Worm (Caenorhabditis elegans) whole organism, midembryonic: Measurements from ENCODE around the gene C25H3.10.
A peak's percentile ranks its signal among the peaks of the same experiment; 100 is the strongest.

ENCODE experiments used
- T22C8.4 ChIP-seq: fragments of 200-800 bp; sonication (Bioruptor generic); IDR thresholded peaks from 2 replicates; pipeline ENCODE4 v1.3.6; 2022; ENCODE audit warnings: missing genetic modification characterization, missing compliant biosample characterization
- cog-1 ChIP-seq: sonication (generic microtip); optimal IDR thresholded peaks from 2 replicates; lab custom pipeline; 2016; ENCODE audit warnings: missing genetic modification characterization, missing compliant biosample characterization
- flt-1 ChIP-seq: fragments of 200-800 bp; sonication (Bioruptor generic); IDR thresholded peaks from 2 replicates; pipeline ENCODE4 v1.3.6; 2022; ENCODE audit warnings: missing genetic modification characterization, missing compliant biosample characterization
- klf-2 ChIP-seq: fragments of 200-800 bp; sonication (Bioruptor generic); conservative IDR thresholded peaks from 2 replicates; pipeline ENCODE4 v1.3.6; 2022; ENCODE audit warnings: missing genetic modification reagents, missing genetic modification characterization, missing compliant biosample characterization
- med-1 ChIP-seq: sonication (generic microtip); optimal IDR thresholded peaks from 2 replicates; lab custom pipeline; 2017; ENCODE audit warnings: missing genetic modification characterization, mild to moderate bottlenecking, missing compliant biosample characterization, antibody characterized with exemption, missing genetic modification reagents; ENCODE audit not compliant: insufficient read depth
- ref-1 ChIP-seq: fragments of 200-800 bp; sonication (Bioruptor generic); conservative IDR thresholded peaks from 2 replicates; pipeline ENCODE4 v1.3.6; 2022; ENCODE audit warnings: missing genetic modification reagents, missing genetic modification characterization, missing compliant biosample characterization
- tab-1 ChIP-seq: fragments of 200-800 bp; sonication (Bioruptor generic); IDR thresholded peaks from 2 replicates; pipeline ENCODE4 v1.3.6; 2022; ENCODE audit warnings: missing genetic modification characterization, missing compliant biosample characterization
- ztf-23 ChIP-seq: fragments of 200-800 bp; sonication (Bioruptor generic); IDR thresholded peaks from 2 replicates; pipeline ENCODE4 v1.3.6; 2022; ENCODE audit warnings: missing genetic modification reagents, missing genetic modification characterization, missing compliant biosample characterization
- ztf-29 ChIP-seq: fragments of 200-800 bp; sonication (Bioruptor generic); IDR thresholded peaks from 2 replicates; pipeline ENCODE4 v1.3.6; 2022; ENCODE audit warnings: missing genetic modification reagents, missing genetic modification characterization, missing compliant biosample characterization

The C25H3.10 gene

DNA sequence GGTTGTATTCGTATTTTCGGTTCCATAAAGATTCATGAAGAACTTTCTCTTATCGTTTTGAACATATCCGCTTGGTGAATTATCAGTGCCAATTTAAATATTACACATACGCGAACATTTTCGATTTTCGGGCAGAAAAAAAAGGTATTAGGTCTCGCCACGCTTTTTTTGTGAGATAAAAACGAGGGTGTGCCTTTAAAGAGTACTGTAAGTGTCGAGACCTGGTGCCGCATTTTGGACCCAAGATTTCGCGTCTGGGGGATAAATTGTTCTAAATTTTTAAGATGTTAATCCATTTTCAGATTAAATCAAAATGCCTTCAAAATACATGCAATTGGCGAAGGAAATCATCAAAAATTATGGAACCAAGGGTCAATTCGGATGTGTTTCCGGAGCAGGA, 4.9 kb downstream of the C25H3.10 start, which contains the start of gene C25H3.3:
Gene C25H3.3 (plus strand): TSS at position 301 of the 400 bp plus-strand sequence.
- no peak for TF ChIP-seq ztf-29 (GFP tag; lab: Robert Waterston, UW)
- TF ChIP-seq klf-2 (GFP tag; lab: Robert Waterston, UW), result no peak
- TF ChIP-seq ztf-23 (GFP tag; lab: Robert Waterston, UW), result no peak
- no peak for TF ChIP-seq T22C8.4 (GFP tag; lab: Robert Waterston, UW)
- no peak for TF ChIP-seq tab-1 (GFP tag; lab: Robert Waterston, UW)
- no peak for TF ChIP-seq cog-1 (tag; lab: Kevin White, UChicago)
- no peak for TF ChIP-seq med-1 (GFP tag; lab: Kevin White, UChicago)
- TF ChIP-seq flt-1 (GFP tag; lab: Robert Waterston, UW), result no peak
- no peak for TF ChIP-seq ref-1

DNA sequence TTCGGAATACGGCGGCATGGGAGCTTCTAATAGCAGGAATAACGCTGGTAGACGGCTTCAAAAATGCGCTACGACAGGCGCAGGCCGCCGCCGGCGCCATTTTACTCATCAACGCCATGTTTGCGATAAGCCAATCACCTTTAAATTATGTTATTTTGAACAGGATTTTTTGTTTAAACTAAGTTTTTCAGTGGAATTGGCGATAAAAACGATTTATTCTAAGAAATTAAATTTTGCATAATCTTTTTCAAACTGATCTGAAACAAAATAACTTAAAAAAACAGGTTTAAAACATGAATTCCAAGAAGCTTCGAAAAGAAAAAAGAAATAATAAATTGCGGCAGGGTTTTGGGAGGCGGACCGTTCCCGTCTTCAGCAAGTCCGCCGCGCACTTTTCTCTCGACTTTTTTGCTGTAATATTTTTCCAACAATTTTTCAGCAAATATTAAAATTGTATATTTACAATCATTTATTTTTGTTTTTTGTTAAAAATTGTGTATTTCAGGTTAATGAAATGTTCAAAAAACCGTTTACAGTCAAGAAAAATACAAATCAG, 7.5 kb downstream of the C25H3.10 start, which contains the start of the genes ndub-5 and eif-2D:
Gene ndub-5 (minus strand): TSS at position 138 of the 556 bp plus-strand sequence.
Gene eif-2D (plus strand): TSS at position 506 of the 556 bp plus-strand sequence.
- TF ChIP-seq flt-1 (GFP tag; lab: Robert Waterston, UW) (no peak), ztf-23 (GFP tag; lab: Robert Waterston, UW) (no peak), klf-2 (GFP tag; lab: Robert Waterston, UW) (no peak), med-1 (GFP tag; lab: Kevin White, UChicago) (no peak)

DNA sequence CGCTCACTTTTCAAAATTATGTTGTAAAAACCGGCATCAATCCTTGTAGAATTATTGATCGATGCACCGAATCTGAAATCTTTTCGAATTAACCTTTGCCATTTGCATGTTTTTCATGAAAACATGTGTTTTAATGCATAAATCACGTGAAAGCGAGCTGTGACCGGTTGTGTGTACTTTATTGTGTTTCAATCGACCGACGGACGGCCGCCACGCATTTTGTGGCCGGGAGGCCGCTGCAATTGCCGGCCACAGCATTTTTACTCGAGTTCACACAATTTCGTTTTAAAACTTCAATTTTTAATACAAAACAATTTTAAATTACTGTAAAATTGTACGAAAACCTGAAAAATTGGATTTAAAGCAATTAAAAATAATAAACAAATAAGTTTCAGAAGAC, 9.8 kb downstream of the C25H3.10 start, which contains the start of gene C25H3.11:
Gene C25H3.11 (minus strand): TSS at position 82 of the 400 bp plus-strand sequence.
- TF ChIP-seq flt-1 (GFP tag; lab: Robert Waterston, UW) (no peak), med-1 (GFP tag; lab: Kevin White, UChicago) (no peak), tab-1 (GFP tag; lab: Robert Waterston, UW) (no peak), klf-2 (GFP tag; lab: Robert Waterston, UW) (peak; percentile 46; the same call in 1 of the 2 replicates), ztf-29 (GFP tag; lab: Robert Waterston, UW) (no peak), cog-1 (tag; lab: Kevin White, UChicago) (no peak)

DNA sequence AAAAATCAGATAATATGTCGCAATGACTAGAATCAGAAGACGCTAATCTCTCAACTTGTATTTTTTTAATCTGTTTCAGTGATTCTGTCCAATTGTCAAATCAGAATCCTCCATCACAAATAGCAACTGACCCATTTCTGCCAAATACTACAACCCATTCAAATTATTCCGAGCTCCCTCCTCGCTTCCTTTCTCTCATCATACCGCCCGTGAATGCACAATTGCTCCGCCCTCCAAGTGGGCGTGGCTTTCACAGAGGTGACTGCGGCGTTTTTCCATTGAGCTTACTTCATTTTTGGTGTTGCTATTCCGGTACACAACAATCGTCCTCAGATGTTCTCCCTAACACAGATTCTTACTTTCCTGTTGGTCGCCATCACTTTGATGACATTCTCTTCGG, 18.1 kb downstream of the C25H3.10 start, which contains the start of gene flp-27:
Gene flp-27 (plus strand): TSS at position 301 of the 400 bp plus-strand sequence.
- TF ChIP-seq ref-1 (no peak), ztf-29 (GFP tag; lab: Robert Waterston, UW) (no peak), T22C8.4 (GFP tag; lab: Robert Waterston, UW) (no peak), klf-2 (GFP tag; lab: Robert Waterston, UW) (no peak), cog-1 (tag; lab: Kevin White, UChicago) (no peak), med-1 (GFP tag; lab: Kevin White, UChicago) (no peak), tab-1 (GFP tag; lab: Robert Waterston, UW) (no peak), flt-1 (GFP tag; lab: Robert Waterston, UW) (no peak), ztf-23 (GFP tag; lab: Robert Waterston, UW) (no peak)

DNA sequence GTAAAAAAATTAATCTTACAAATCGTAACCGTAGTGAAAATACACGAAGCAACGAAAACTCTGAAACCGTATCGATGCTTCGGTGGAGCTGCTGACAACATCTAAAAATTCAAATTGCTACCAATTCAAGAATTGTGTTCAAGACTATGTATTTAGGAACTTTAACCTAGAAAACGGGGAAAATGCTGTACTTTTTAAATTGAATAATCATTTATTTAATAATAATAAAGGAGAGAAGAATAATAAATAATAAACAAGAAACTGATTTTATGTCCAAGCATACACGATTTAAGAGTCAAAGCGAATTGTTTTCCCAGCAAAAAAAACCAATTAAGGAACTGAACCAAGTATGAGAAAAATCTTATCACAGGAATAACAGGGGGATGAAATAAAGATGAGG, 29.2 kb downstream of the C25H3.10 start, which contains the start of gene C25H3.17:
Gene C25H3.17 (minus strand): TSS at position 101 of the 400 bp plus-strand sequence.
- no peak for TF ChIP-seq T22C8.4 (GFP tag; lab: Robert Waterston, UW)
- TF ChIP-seq ztf-29 (GFP tag; lab: Robert Waterston, UW), result no peak
- TF ChIP-seq cog-1 (tag; lab: Kevin White, UChicago), result no peak
- no peak for TF ChIP-seq ref-1
- no peak for TF ChIP-seq med-1 (GFP tag; lab: Kevin White, UChicago)

DNA sequence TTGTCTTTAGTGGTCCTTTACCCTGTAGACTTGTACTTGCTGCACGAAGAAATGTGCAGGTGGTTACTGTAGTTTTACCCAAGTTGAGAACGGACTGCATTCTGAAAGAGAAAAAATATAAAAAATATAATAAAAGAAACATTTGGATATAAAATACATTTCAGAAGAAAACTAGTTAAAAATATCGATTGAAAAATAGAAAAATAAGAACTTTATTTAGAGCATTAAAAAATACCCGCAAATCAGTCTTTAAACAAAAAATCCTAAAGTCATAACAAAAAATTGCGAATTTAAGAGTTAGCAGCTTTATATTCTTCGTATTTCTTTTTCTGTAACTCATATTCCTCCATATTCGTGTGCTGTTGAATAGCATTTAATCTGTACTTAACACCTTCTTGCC, 29.9 kb downstream of the C25H3.10 start, which contains the start of gene C25H3.7:
Gene C25H3.7 (minus strand): TSS at position 101 of the 400 bp plus-strand sequence.
- TF ChIP-seq T22C8.4 (GFP tag; lab: Robert Waterston, UW), result no peak
- TF ChIP-seq ref-1, result no peak
- TF ChIP-seq klf-2 (GFP tag; lab: Robert Waterston, UW), result no peak

DNA sequence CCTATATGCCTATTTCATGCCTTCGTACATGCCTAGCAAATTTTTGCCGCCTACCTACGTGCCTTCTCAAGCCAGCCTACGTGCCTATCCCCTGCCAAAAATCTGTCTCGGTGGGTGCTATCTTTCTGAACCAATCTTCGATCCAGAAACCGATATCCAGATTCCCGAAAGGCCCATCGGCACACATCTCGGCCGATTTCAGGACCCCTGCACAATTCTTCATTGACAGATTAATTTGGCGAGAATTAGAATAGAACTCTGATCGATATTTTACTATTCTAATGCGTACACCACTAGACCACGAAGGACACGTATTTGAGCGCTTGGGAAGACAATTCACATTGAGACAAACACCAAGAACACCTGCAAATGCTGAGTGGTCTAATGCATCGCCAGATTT, 31.2 kb downstream of the C25H3.10 start:
- no peak for TF ChIP-seq ztf-23 (GFP tag; lab: Robert Waterston, UW)
- no peak for TF ChIP-seq ref-1
- TF ChIP-seq klf-2 (GFP tag; lab: Robert Waterston, UW), result no peak
- no peak for TF ChIP-seq cog-1 (tag; lab: Kevin White, UChicago)
- TF ChIP-seq flt-1 (GFP tag; lab: Robert Waterston, UW), result peak; percentile 74; the same call in 1 of the 2 replicates

DNA sequence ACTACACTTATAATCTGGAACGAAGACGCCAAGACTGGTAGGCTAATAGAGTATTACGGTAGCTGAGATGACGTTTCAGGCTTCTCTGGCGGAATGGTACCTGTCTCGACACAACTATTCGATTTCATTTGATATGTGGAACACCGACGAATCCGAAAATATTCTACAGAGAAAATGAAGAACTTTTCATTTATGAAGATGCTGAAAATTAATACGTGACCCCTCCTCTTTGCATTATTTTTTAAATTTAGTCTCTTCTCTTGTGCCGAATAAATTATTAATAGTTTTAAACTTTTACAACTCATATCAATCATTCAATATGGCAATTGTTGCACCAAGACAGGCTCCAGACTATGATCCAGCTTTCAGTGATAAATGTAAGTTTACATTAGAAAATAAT, 32.8 kb downstream of the C25H3.10 start, which contains the start of gene C25H3.16:
Gene C25H3.16 (plus strand): TSS at position 301 of the 400 bp plus-strand sequence.
- no peak for TF ChIP-seq klf-2 (GFP tag; lab: Robert Waterston, UW)
- TF ChIP-seq ref-1, result no peak
- no peak for TF ChIP-seq ztf-23 (GFP tag; lab: Robert Waterston, UW)
- TF ChIP-seq med-1 (GFP tag; lab: Kevin White, UChicago), result no peak

DNA sequence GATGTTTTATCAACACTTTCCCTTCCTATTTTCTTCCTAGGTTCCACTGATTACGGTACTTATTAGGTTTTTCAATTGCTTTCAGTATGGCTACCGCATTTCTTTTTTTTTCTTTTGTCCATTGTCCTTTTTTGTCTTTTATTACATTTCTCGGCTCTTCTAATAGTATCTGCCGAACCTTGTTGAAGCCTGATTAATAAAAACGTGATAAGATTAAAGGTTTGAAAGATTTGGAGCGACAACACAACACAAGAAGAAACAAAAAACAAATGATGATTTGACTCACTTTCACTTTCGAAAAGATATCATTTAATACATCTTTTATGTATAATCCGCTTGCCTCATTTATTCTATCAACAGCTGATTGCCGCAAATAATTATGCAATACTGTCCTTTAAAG, 33.7 kb downstream of the C25H3.10 start, which contains the start of gene C25H3.15:
Gene C25H3.15 (plus strand): TSS at position 301 of the 400 bp plus-strand sequence.
- TF ChIP-seq ref-1 (no peak), klf-2 (GFP tag; lab: Robert Waterston, UW) (no peak), T22C8.4 (GFP tag; lab: Robert Waterston, UW) (no peak), med-1 (GFP tag; lab: Kevin White, UChicago) (no peak), ztf-29 (GFP tag; lab: Robert Waterston, UW) (no peak), tab-1 (GFP tag; lab: Robert Waterston, UW) (no peak), cog-1 (tag; lab: Kevin White, UChicago) (no peak), ztf-23 (GFP tag; lab: Robert Waterston, UW) (no peak), flt-1 (GFP tag; lab: Robert Waterston, UW) (no peak)
